Worm (Caenorhabditis elegans): ENCODE data around the gene B0238.9.

DNA sequence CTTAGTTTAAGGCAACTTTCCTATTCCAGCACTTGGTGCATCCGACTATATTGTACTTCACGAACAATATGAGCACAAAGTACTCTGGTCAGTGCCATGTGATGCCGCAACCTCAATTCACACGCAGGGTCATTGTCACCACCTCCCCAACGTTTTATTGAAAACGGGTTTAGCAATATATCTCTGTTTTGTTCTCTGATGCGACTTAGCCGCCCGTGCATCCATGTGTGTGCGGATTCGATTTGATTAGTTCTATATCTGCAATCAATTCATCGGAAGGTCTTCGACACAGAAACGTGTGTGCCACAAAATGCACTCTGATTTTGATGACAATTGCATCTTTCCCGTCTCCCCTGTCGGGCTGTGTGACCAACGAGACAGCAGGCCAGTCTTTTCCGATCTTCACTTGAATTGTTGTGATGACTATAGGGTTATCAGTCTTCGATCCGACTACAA, 5.3 kb downstream of the B0238.9 start:
- TF ChIP-seq lin-35 (GFP tag; optimal IDR thresholded peaks at IDR 0.05) (no peak), ama-1 (optimal IDR thresholded peaks at IDR 0.05) (no peak), ama-1 (GFP tag; optimal IDR thresholded peaks at IDR 0.05) (no peak), lag-1 (GFP tag; IDR thresholded peaks at IDR 0.05) (no peak), pha-4 (tag; optimal IDR thresholded peaks at IDR 0.05) (no peak), gei-17 (GFP tag; optimal IDR thresholded peaks at IDR 0.05) (no peak)
